Worm (Caenorhabditis elegans) whole organism, L1 larva: ENCODE measurements around the gene srr-8.

Source experiments
- C16A3.4 ChIP-seq: fragments of 150-350 bp; optimal IDR thresholded peaks from 2 replicates; lab custom pipeline; 2014; ENCODE audit warnings: missing biosample characterization, missing genetic modification characterization
- F16B12.6 ChIP-seq: fragments of 150-350 bp; optimal IDR thresholded peaks from 2 replicates; lab custom pipeline; 2014; ENCODE audit warnings: missing biosample characterization, missing genetic modification characterization
- ama-1 ChIP-seq: fragments of 150-350 bp; optimal IDR thresholded peaks from 2 replicates; lab custom pipeline; 2014
- blmp-1 ChIP-seq: fragments of 150-350 bp; optimal IDR thresholded peaks from 2 replicates; lab custom pipeline; 2014; ENCODE audit warnings: missing biosample characterization, missing genetic modification characterization
- ceh-63 ChIP-seq: fragments of 200-800 bp; sonication (Bioruptor generic); optimal IDR thresholded peaks from 2 replicates; lab custom pipeline; 2018; ENCODE audit warnings: mild to moderate bottlenecking, missing genetic modification characterization, missing compliant biosample characterization
- dpl-1 ChIP-seq, 3 experiments: fragments of 150-350 bp in 2 of 3; sonication (generic microtip) in 1 of 3; optimal IDR thresholded peaks; 2 replicates each; lab custom pipeline; 2014 to 2017; ENCODE audit warnings: missing biosample characterization in 3 of 3, missing genetic modification characterization in 3 of 3, missing genetic modification reagents in 3 of 3
- efl-1 ChIP-seq, 4 experiments: fragments of 150-350 bp; optimal IDR thresholded peaks in 3 of 4; peaks in 1 of 4; 1 replicate in 1 of 4; 2 replicates in 3 of 4; lab custom pipeline; 2014; ENCODE audit warnings: missing biosample characterization in 2 of 4, missing genetic modification characterization in 2 of 4, missing genetic modification reagents in 2 of 4
- efl-3 ChIP-seq: fragments of 200-800 bp; sonication (Bioruptor generic); optimal IDR thresholded peaks from 2 replicates; lab custom pipeline; 2018; ENCODE audit warnings: mild to moderate bottlenecking, missing genetic modification characterization, missing compliant biosample characterization
- egl-13 ChIP-seq: sonication (generic microtip); optimal IDR thresholded peaks from 2 replicates; lab custom pipeline; 2016; ENCODE audit warnings: missing genotype, missing genetic modification reagents, missing genetic modification characterization, missing compliant biosample characterization
- elt-2 ChIP-seq: sonication (generic microtip); optimal IDR thresholded peaks from 2 replicates; lab custom pipeline; 2016; ENCODE audit warnings: missing genetic modification characterization, mild to moderate bottlenecking, inconsistent platforms, missing compliant biosample characterization, missing genetic modification reagents
- elt-3 ChIP-seq, 6 experiments: fragments of 150-350 bp in 1 of 6; sonication (generic microtip); optimal IDR thresholded peaks; 2 replicates each; lab custom pipeline; 2017 to 2018; ENCODE audit warnings: missing biosample characterization in 6 of 6, missing genetic modification characterization in 6 of 6, inconsistent platforms in 1 of 6
- ets-5 ChIP-seq: fragments of 200-800 bp; sonication (Bioruptor generic); IDR thresholded peaks from 2 replicates; pipeline ENCODE4 v1.3.6; 2022; ENCODE audit warnings: missing genetic modification characterization, missing compliant biosample characterization
- fkh-10 ChIP-seq: sonication (generic microtip); optimal IDR thresholded peaks from 2 replicates; lab custom pipeline; 2017; ENCODE audit warnings: missing biosample characterization, missing genetic modification reagents, missing genetic modification characterization
- fkh-8 ChIP-seq: sonication (generic microtip); optimal IDR thresholded peaks from 2 replicates; lab custom pipeline; 2016; ENCODE audit warnings: mild to moderate bottlenecking, missing genetic modification characterization, missing compliant biosample characterization
- grh-1 ChIP-seq: fragments of 200-800 bp; sonication (Bioruptor generic); IDR thresholded peaks from 2 replicates; pipeline ENCODE4 v1.3.6; 2022; ENCODE audit warnings: missing genetic modification reagents, missing genetic modification characterization, missing compliant biosample characterization
- hlh-17 ChIP-seq: fragments of 200-800 bp; sonication (Bioruptor generic); optimal IDR thresholded peaks from 2 replicates; lab custom pipeline; 2018; ENCODE audit warnings: missing genetic modification characterization, mild to moderate bottlenecking, missing compliant biosample characterization, moderate library complexity, borderline replicate concordance
- hlh-4 ChIP-seq: sonication (generic microtip); optimal IDR thresholded peaks from 2 replicates; lab custom pipeline; 2016; ENCODE audit warnings: mild to moderate bottlenecking, missing genetic modification characterization, missing compliant biosample characterization
- hpl-2 ChIP-seq: fragments of 150-350 bp; optimal IDR thresholded peaks from 2 replicates; lab custom pipeline; 2014; ENCODE audit warnings: missing biosample characterization, missing genetic modification reagents, missing genetic modification characterization
- isw-1 ChIP-seq: fragments of 200-800 bp; sonication (Bioruptor generic); IDR thresholded peaks from 2 replicates; pipeline ENCODE4 v1.3.6; 2022; ENCODE audit warnings: missing genetic modification characterization, missing compliant biosample characterization
- jun-1 ChIP-seq: fragments of 150-350 bp; optimal IDR thresholded peaks from 2 replicates; lab custom pipeline; 2014; ENCODE audit warnings: missing biosample characterization, missing genetic modification reagents, missing genetic modification characterization
- lin-14 ChIP-seq: fragments of 200-800 bp; sonication (Bioruptor generic); optimal IDR thresholded peaks from 2 replicates; lab custom pipeline; 2018; ENCODE audit warnings: mild to moderate bottlenecking, missing genetic modification characterization, moderate library complexity, missing compliant biosample characterization
- lin-15B ChIP-seq: fragments of 150-350 bp; sonication (generic microtip); optimal IDR thresholded peaks from 3 replicates; lab custom pipeline; 2014; ENCODE audit warnings: missing biosample characterization, missing genetic modification characterization
- lin-35 ChIP-seq, 2 experiments: fragments of 150-350 bp; optimal IDR thresholded peaks; 2 replicates each; lab custom pipeline; 2014; ENCODE audit warnings: missing biosample characterization in 2 of 2, missing genetic modification characterization in 2 of 2, missing genetic modification reagents in 2 of 2
- lin-39 ChIP-seq: fragments of 150-350 bp; optimal IDR thresholded peaks from 2 replicates; lab custom pipeline; 2014; ENCODE audit warnings: missing biosample characterization, missing genetic modification reagents, missing genetic modification characterization
- lsy-2 ChIP-seq, 2 experiments: fragments of 150-350 bp; optimal IDR thresholded peaks; 2 replicates each; lab custom pipeline; 2014; ENCODE audit warnings: missing biosample characterization in 2 of 2, missing genetic modification characterization in 2 of 2
- mab-9 ChIP-seq: fragments of 200-800 bp; sonication (Bioruptor generic); IDR thresholded peaks from 2 replicates; pipeline ENCODE4 v1.3.6; 2022; ENCODE audit warnings: missing genetic modification reagents, missing genetic modification characterization, missing compliant biosample characterization
- mdl-1 ChIP-seq, 2 experiments: fragments of 150-350 bp; optimal IDR thresholded peaks; 2 replicates each; lab custom pipeline; 2014 to 2017; ENCODE audit warnings: missing biosample characterization in 2 of 2, missing genetic modification characterization in 2 of 2, inconsistent platforms in 1 of 2
- nhr-11 ChIP-seq: fragments of 150-350 bp; optimal IDR thresholded peaks from 2 replicates; lab custom pipeline; 2014; ENCODE audit warnings: missing biosample characterization, missing genetic modification characterization
- nhr-12 ChIP-seq: sonication (generic microtip); optimal IDR thresholded peaks from 2 replicates; lab custom pipeline; 2017; ENCODE audit warnings: missing biosample characterization, missing genetic modification characterization
- nhr-20 ChIP-seq: sonication (generic microtip); optimal IDR thresholded peaks from 2 replicates; lab custom pipeline; 2016; ENCODE audit warnings: mild to moderate bottlenecking, missing genetic modification characterization, missing compliant biosample characterization
- nhr-47 ChIP-seq: sonication (generic microtip); optimal IDR thresholded peaks from 2 replicates; lab custom pipeline; 2016; ENCODE audit warnings: mild to moderate bottlenecking, missing genetic modification characterization, moderate library complexity, missing compliant biosample characterization
- nhr-71 ChIP-seq: sonication (generic microtip); optimal IDR thresholded peaks from 2 replicates; lab custom pipeline; 2016; ENCODE audit warnings: mild to moderate bottlenecking, missing genetic modification characterization, moderate library complexity, missing compliant biosample characterization
- nhr-76 ChIP-seq: sonication (generic microtip); optimal IDR thresholded peaks from 2 replicates; lab custom pipeline; 2017; ENCODE audit warnings: missing biosample characterization, missing genetic modification characterization
- nhr-90 ChIP-seq: sonication (generic microtip); optimal IDR thresholded peaks from 2 replicates; lab custom pipeline; 2016; ENCODE audit warnings: mild to moderate bottlenecking, missing genetic modification characterization, missing compliant biosample characterization; ENCODE audit not compliant: poor library complexity
- pqm-1 ChIP-seq: sonication (generic microtip); optimal IDR thresholded peaks from 3 replicates; lab custom pipeline; 2017; ENCODE audit warnings: missing biosample characterization, missing genetic modification characterization
- rnt-1 ChIP-seq: sonication (generic microtip); optimal IDR thresholded peaks from 2 replicates; lab custom pipeline; 2016; ENCODE audit warnings: mild to moderate bottlenecking, missing genetic modification characterization, moderate library complexity, missing compliant biosample characterization
- sox-4 ChIP-seq: sonication (generic microtip); optimal IDR thresholded peaks from 2 replicates; lab custom pipeline; 2016; ENCODE audit warnings: missing genetic modification characterization, missing compliant biosample characterization
- swsn-7 ChIP-seq: sonication (generic microtip); optimal IDR thresholded peaks from 2 replicates; lab custom pipeline; 2016; ENCODE audit warnings: missing genetic modification characterization, missing compliant biosample characterization
- tlp-1 ChIP-seq: fragments of 150-350 bp; optimal IDR thresholded peaks from 2 replicates; lab custom pipeline; 2014; ENCODE audit warnings: missing biosample characterization, missing genetic modification characterization
- unc-30 ChIP-seq: sonication (generic microtip); optimal IDR thresholded peaks from 2 replicates; lab custom pipeline; 2017; ENCODE audit warnings: missing biosample characterization, missing genetic modification characterization
- unc-98 ChIP-seq: fragments of 200-800 bp; sonication (Bioruptor generic); IDR thresholded peaks from 2 replicates; pipeline ENCODE4 v1.3.6; 2022; ENCODE audit warnings: missing genetic modification characterization, missing compliant biosample characterization
- xbp-1 ChIP-seq: sonication (generic microtip); optimal IDR thresholded peaks from 2 replicates; lab custom pipeline; 2016; ENCODE audit warnings: missing genetic modification characterization, missing compliant biosample characterization
- ztf-4 ChIP-seq: fragments of 150-350 bp; optimal IDR thresholded peaks from 2 replicates; lab custom pipeline; 2014; ENCODE audit warnings: missing biosample characterization, missing genetic modification characterization

The srr-8 gene

DNA sequence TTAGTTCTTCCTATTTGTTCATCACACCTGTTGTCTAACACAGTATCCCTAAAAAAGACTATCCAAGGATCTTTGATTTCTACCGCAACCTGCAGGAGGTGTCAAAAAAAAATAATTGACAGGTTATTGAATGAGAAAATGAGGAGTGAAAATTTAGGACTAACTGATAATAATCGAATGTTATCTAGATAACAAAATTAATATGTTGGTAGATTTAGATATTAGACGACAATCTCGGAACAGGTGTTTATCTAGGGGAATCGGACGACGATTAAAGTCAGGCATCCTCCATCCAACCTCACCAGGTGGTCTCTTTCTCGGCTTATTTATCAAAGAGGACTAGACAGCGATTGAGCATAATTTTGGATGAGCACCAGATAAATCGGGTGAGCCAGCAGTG, 32.7 kb upstream of the srr-8 start:
- TF ChIP-seq nhr-47 (tag; lab: Kevin White, UChicago) (no peak), grh-1 (no peak), ama-1 (no peak), lsy-2 (tag; optimal IDR thresholded peaks at IDR 0.05; lab: Kevin White, UChicago) (no peak), hlh-17 (GFP tag; lab: Kevin White, UChicago) (no peak), nhr-20 (tag; lab: Kevin White, UChicago) (no peak), ztf-4 (no peak), efl-1 (optimal IDR thresholded peaks at IDR 0.05; lab: Kevin White, UChicago) (no peak), efl-1 (GFP tag; optimal IDR thresholded peaks at IDR 0.05 in 1 of 2; lab: Kevin White, UChicago) (no peak), efl-3 (no peak), isw-1 (GFP tag; lab: Robert Waterston, UW) (no peak)

DNA sequence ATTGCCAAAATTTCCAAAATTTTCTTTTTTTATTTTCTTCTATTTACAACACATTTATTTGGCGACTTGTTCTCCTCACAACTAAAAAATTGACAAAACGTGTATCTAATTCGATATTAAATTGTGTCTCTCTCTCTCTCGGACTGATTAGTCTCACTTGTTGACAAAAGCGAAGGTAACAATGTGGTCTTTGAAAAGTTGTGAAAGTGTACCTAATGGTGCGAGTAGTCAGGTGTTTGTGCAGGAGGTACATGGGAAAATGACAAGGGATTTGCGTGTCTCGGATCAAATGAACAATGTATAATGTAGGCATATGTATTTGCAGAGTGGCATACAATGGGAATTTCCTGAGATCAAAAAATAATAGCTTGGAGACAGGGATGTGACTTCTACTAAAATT, 32.0 kb upstream of the srr-8 start:
- TF ChIP-seq hlh-4: no peak
- TF ChIP-seq lin-39 (tag; lab: Kevin White, UChicago): no peak
- no peak for TF ChIP-seq fkh-10 (GFP tag; lab: Kevin White, UChicago)
- TF ChIP-seq dpl-1 (GFP tag; optimal IDR thresholded peaks at IDR 0.05; lab: Kevin White, UChicago): no peak
- no peak for TF ChIP-seq F16B12.6 (tag; lab: Kevin White, UChicago)
- peak in 1 of 6 experiments; percentile 25 for TF ChIP-seq elt-3 (tag; optimal IDR thresholded peaks at IDR 0.05; lab: Kevin White, UChicago)
- TF ChIP-seq hpl-2 (GFP tag; lab: Kevin White, UChicago): no peak
- TF ChIP-seq nhr-71: peak; percentile 22
- peak; percentile 35 for TF ChIP-seq nhr-20 (tag; lab: Kevin White, UChicago)
- TF ChIP-seq C16A3.4 (tag; lab: Kevin White, UChicago): no peak
- TF ChIP-seq swsn-7 (tag; lab: Kevin White, UChicago): no peak
- TF ChIP-seq elt-2 (tag; lab: Kevin White, UChicago): peak; percentile 14
- peak; percentile 79 for TF ChIP-seq blmp-1 (tag; lab: Kevin White, UChicago)
- peak; percentile 19 for TF ChIP-seq fkh-8
- TF ChIP-seq nhr-90 (tag; lab: Kevin White, UChicago): no peak
- TF ChIP-seq unc-30 (tag; lab: Kevin White, UChicago): no peak
- no peak for TF ChIP-seq sox-4 (tag; lab: Kevin White, UChicago)
- TF ChIP-seq unc-98: no peak
- no peak for TF ChIP-seq grh-1
- TF ChIP-seq hlh-17 (GFP tag; lab: Kevin White, UChicago): no peak
- no peak for TF ChIP-seq nhr-76 (tag; lab: Kevin White, UChicago)
- TF ChIP-seq mdl-1 (tag; optimal IDR thresholded peaks at IDR 0.05; lab: Kevin White, UChicago): peak in 1 of 2 experiments; percentile 5
- no peak for TF ChIP-seq lin-15B (tag; lab: Kevin White, UChicago)
- peak in 1 of 2 experiments; percentile 48 for TF ChIP-seq lin-35 (GFP tag; optimal IDR thresholded peaks at IDR 0.05; lab: Kevin White, UChicago)

DNA sequence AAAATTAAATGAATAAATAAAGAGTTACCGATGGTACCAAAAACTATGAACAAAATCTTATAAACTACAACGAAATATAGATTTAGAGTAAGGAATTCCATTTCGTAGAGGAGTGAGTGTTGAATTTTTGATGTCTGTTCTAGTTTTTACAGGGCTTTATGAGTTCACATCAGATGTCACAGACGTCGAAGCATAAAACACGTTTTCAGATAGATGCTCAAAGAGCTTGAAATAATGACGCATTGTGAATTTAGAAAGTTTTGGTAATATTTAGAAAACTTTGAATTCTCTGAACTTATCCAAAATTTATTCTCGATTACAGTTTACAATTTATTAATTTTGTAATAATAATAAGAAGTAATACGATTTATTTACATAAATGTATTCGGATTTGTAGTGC, 28.5 kb upstream of the srr-8 start, which contains the start of gene srsx-9:
srsx-9 (minus strand) TSS at position 101 of the 400 bp plus-strand sequence.
- TF ChIP-seq nhr-11 (tag; lab: Kevin White, UChicago) (no peak), hlh-17 (GFP tag; lab: Kevin White, UChicago) (no peak), pqm-1 (tag; lab: Kevin White, UChicago) (no peak), nhr-12 (tag; lab: Kevin White, UChicago) (no peak), jun-1 (tag; lab: Kevin White, UChicago) (no peak), mab-9 (no peak), lsy-2 (tag; optimal IDR thresholded peaks at IDR 0.05; lab: Kevin White, UChicago) (no peak), tlp-1 (tag; lab: Kevin White, UChicago) (no peak), xbp-1 (tag; lab: Kevin White, UChicago) (no peak), rnt-1 (no peak), fkh-8 (no peak), ceh-63 (GFP tag; lab: Kevin White, UChicago) (no peak), lin-14 (no peak), ets-5 (no peak), egl-13 (tag; lab: Kevin White, UChicago) (no peak)
- TF ChIP-seq, all 84 proteins: peak for 0
